Worm (Caenorhabditis elegans): ENCODE results near the gene srv-8.

srv-8 gene

DNA sequence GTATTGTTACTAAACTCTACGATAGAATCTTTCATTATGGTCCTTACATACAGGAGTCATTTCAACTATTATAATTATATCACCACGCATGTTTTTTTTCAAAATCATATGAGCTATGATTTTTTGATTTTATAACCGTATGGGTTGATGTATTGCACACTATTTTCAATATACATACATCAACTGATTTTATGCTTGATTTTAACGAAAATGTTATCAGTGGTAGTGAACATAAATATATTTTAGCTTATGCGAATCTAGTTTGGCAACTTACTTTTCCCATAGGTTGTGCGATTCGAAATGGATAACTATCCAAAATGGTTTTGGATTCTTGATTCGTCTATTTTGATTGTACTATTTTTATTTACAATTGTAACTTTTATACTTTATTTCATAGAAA, 3.1 kb upstream of the srv-8 start, which contains the start of gene srv-10:
TSS of gene srv-10 (plus strand) at position 301 of the 400 bp plus-strand sequence.
- TF ChIP-seq nhr-102 (tag; optimal IDR thresholded peaks at IDR 0.05) (no peak), nhr-76 (tag; optimal IDR thresholded peaks at IDR 0.05) (no peak), dmd-8 (GFP tag; IDR thresholded peaks at IDR 0.05) (no peak), ctbp-1 (GFP tag; IDR thresholded peaks at IDR 0.05) (no peak), lim-7 (GFP tag; IDR thresholded peaks at IDR 0.05) (no peak), mxl-2 (GFP tag; conservative IDR thresholded peaks at IDR 0.05) (no peak), ceh-62 (tag; optimal IDR thresholded peaks at IDR 0.05) (no peak)

DNA sequence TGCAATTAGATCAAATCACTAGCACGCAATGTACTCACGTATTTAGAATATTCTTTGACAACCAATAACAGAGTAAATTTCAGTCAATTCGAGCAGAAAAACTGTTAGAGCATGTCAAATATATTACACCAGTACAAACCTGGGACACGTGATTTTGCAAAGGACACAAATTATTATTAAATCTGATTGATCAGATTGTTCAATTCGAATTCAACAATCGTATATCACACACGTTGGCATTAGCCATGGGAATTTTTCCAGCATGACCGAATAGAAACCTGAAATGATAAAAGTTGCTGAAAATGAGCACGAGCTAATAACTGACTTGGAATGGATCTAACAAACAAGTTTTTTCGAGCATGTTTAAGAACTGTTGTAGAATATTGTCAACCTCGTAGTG, 2.5 kb upstream of the srv-8 start, which contains the start of gene srv-9:
TSS of gene srv-9 (minus strand) at position 101 of the 400 bp plus-strand sequence.
- TF ChIP-seq saeg-2 (GFP tag; IDR thresholded peaks at IDR 0.05) (no peak), ceh-44 (GFP tag; IDR thresholded peaks at IDR 0.05) (no peak), aha-1 (tag) (peak; percentile 44), F49E8.2 (tag; optimal IDR thresholded peaks at IDR 0.05; ENCODE audit: borderline replicate concordance) (no peak), zag-1 (tag; optimal IDR thresholded peaks at IDR 0.05) (no peak), mdl-1 (tag; optimal IDR thresholded peaks at IDR 0.05) (no peak), ceh-32 (tag; optimal IDR thresholded peaks at IDR 0.05; ENCODE audit: poor library complexity) (no peak), unc-130 (GFP tag; optimal IDR thresholded peaks at IDR 0.05) (no peak)

DNA sequence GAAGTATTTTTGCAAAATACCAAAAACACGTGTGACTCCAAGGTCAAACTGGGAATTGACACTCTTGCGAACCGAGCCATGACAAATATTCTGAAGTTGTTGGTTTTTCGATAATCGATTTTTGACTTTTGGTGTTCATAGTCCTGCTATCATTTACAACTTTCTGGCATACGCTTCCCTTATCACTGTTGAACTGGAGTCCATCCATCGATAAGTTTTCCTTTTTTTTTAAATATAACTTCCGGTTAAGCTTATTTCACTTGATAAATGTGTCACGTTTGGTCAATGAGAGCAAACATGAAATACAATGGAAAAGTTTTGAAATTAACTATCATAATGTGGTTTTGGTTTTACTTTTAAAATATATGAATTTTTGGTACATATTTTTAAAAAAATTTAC, 1.2 kb upstream of the srv-8 start:
- TF ChIP-seq mxl-3 (GFP tag; optimal IDR thresholded peaks at IDR 0.05) (no peak), mes-2 (tag; optimal IDR thresholded peaks at IDR 0.05; ENCODE audit: poor library complexity, severe bottlenecking) (no peak), nhr-28 (tag; optimal IDR thresholded peaks at IDR 0.05) (peak; percentile 59), F26F4.8 (GFP tag; conservative IDR thresholded peaks at IDR 0.05) (no peak), Y105C5A.15 (GFP tag; IDR thresholded peaks at IDR 0.05) (no peak), pqm-1 (tag; optimal IDR thresholded peaks at IDR 0.05) (peak; percentile 99), lin-38 (GFP tag; IDR thresholded peaks at IDR 0.05) (no peak), hlh-30 (tag; optimal IDR thresholded peaks at IDR 0.05; ENCODE audit: insufficient read depth) (no peak), ces-1 (GFP tag; optimal IDR thresholded peaks at IDR 0.05) (no peak), spr-1 (tag; optimal IDR thresholded peaks at IDR 0.05) (no peak), nhr-77 (tag; optimal IDR thresholded peaks at IDR 0.05) (peak; percentile 37), dmd-6 (GFP tag; IDR thresholded peaks at IDR 0.05) (peak; percentile 80), skn-1 (tag; optimal IDR thresholded peaks at IDR 0.05) (no peak), T20F7.1 (GFP tag; optimal IDR thresholded peaks at IDR 0.05) (peak; percentile 16)

DNA sequence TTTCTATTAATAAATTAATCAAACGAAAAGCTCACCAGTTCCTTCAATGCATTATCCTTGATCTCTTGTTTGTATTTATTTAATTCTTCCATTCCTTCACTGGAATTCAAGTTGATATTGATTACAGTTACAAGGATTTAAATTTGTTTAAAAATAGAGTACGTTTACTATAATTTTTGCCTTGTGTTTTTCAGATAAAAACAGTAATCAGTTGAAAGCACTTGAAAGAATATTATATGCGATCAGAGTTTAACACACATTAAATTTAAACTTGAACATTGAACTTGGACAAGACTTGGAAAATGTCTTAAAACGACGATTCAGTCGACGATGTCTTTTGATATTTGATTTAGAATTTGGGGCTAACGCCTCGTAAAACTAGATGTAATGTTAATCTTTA, 3.0 kb downstream of the srv-8 start, which contains the start of gene F53F1.6:
TSS of gene F53F1.6 (minus strand) at position 101 of the 400 bp plus-strand sequence.
- TF ChIP-seq gei-8 (GFP tag; optimal IDR thresholded peaks at IDR 0.05) (no peak), lin-13 (GFP tag; optimal IDR thresholded peaks at IDR 0.05) (no peak), aly-2 (tag; optimal IDR thresholded peaks at IDR 0.05) (no peak), ceh-32 (tag; optimal IDR thresholded peaks at IDR 0.05; ENCODE audit: poor library complexity) (no peak), lir-3 (tag; optimal IDR thresholded peaks at IDR 0.05) (no peak), cey-2 (tag; optimal IDR thresholded peaks at IDR 0.05; ENCODE audit: borderline replicate concordance, insufficient read depth) (no peak), F49E8.2 (tag; optimal IDR thresholded peaks at IDR 0.05; ENCODE audit: borderline replicate concordance) (no peak), egl-43 (GFP tag; IDR thresholded peaks at IDR 0.05) (no peak)

DNA sequence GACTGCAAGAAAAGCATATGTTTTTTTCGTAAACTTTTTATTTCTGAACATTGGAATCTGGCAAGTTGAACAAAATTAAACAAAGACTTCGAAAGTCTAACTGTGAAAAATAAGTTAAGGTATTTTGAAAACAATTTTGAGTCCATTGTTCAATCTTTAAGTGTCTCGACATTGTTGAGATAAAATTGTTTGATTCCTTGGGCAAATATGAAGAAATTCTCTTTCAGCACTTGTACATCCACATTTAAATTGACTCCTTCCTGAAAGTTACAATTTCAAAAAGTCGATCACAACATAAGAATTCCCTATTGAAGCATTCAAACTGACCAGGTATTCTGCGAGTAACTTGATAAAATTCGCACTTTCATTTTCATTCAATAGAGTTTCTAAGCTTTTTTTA, 4.5 kb downstream of the srv-8 start:
- TF ChIP-seq pha-4 (GFP tag; IDR thresholded peaks at IDR 0.05) = no peak
- no peak for TF ChIP-seq pha-4 (tag; optimal IDR thresholded peaks at IDR 0.05)
- peak; percentile 41 for TF ChIP-seq ama-1 (optimal IDR thresholded peaks at IDR 0.05)
- peak; percentile 59 for TF ChIP-seq aha-1 (tag)
